Worm (Caenorhabditis elegans): ENCODE results near the gene bath-42.
A peak's percentile ranks its signal among the peaks of the same experiment; 100 is the strongest.

Gene bath-42

ce11 chrIII:8132496-8132895 lies 30.7 kb downstream of the bath-42 start:
- no peak for TF ChIP-seq him-1 (tag; optimal IDR thresholded peaks at IDR 0.05)
- TF ChIP-seq dao-5 (tag; optimal IDR thresholded peaks at IDR 0.05): no peak
- TF ChIP-seq W03F9.2 (tag; optimal IDR thresholded peaks at IDR 0.05): no peak

DNA sequence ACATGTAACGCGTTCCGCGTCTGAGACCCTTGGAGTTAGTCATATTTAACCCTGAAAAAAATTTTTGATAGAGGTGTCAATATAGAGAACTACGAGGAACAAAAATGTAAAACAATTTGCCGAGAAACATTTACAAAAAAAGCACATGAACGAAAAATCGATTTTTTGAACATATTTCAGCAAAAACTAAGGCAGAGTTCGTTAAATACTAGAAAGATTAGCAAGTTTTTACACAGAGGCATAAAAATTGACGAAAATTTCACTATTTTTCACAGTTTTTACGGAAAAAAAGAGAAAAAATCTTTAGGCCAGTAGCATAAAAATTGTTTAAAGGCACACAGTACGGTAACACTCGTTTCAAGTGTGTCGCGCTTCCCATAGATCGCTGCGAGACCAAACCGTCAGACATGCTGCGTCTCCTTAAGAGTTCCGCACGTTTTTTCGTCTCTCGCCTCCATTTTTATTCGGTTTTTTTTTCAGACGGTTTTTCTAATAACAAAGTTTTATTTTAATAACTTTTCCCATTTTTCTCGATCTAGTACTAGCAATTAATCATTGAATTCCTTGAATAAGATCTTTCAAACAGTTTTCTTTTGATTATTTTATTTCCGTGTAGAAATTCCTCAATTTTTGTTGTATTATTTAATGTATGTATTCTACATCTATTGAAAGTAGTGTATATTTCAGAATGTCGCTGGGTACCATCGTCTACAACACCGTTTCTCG lies 32.8 kb downstream of the bath-42 start, which contains the start of the genes rpl-21 and C14B9.10:
TSS of gene rpl-21 (minus strand) at position 51 of the 726 bp plus-strand sequence.
TSS of gene C14B9.10 (plus strand) at position 676 of the 726 bp plus-strand sequence.
- peak; percentile 47 for TF ChIP-seq him-1 (tag; optimal IDR thresholded peaks at IDR 0.05)
- peak; percentile 89 for TF ChIP-seq W03F9.2 (tag; optimal IDR thresholded peaks at IDR 0.05)
- no peak for TF ChIP-seq dao-5 (tag; optimal IDR thresholded peaks at IDR 0.05)

DNA sequence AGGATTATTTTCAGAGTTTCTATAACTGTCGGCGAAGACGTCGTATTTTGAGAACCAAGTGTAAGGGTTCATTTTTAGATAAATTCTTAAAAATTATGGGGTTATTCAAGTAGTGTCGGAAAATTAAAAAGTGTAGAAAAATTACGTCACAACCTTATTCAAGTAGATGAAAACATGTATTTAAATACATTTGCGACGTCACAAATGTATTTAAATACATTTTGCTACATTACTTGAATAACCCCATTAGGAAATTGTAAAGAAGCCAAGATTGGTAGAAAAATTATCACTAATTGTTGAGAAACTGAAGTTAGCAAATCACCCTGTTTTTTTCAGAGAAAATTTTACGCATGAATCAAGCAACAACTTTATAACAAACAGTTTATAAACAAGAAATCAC lies 34.0 kb downstream of the bath-42 start:
- no peak for TF ChIP-seq him-1 (tag; optimal IDR thresholded peaks at IDR 0.05)
- no peak for TF ChIP-seq dao-5 (tag; optimal IDR thresholded peaks at IDR 0.05)
- no peak for TF ChIP-seq W03F9.2 (tag; optimal IDR thresholded peaks at IDR 0.05)

DNA sequence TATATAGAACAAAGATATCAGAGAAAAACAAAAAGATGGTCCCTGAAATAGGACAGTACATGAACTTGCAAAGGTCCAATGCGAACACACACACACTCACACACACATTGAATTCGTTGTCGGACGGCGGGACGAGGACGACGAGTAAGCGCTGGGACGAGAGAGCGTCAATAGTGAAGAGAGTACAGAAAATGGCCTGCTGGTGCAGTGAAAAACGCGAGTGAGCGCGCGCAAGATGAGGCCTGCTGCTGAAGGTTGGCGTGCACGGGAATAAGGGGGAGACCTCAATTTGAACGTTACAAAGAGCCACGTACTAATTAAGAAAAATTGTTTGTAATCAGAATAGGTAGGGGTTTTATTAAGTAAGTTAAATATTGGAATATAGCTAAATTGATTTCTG lies 36.2 kb downstream of the bath-42 start:
- TF ChIP-seq him-1 (tag; optimal IDR thresholded peaks at IDR 0.05) (no peak), W03F9.2 (tag; optimal IDR thresholded peaks at IDR 0.05) (no peak), dao-5 (tag; optimal IDR thresholded peaks at IDR 0.05) (no peak)

DNA sequence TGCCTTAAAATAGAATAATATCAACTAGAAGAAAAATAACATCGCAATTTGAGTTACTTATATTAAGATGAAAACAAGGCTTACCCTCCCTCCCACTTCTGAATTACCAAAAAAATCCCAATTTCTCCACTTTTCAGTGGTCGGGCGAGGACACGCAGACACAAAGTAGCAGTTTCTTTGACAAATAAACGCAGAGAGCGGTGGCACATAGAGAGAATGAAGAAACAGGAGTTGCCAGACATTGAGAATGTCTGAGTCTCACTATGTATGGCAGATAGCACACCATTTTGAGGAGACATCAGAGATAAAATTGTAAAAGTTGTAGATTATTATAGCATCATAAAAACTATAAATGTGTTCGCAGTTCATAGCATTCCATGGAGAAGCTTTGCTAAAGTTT lies 37.9 kb downstream of the bath-42 start:
- peak; percentile 40 for TF ChIP-seq W03F9.2 (tag; optimal IDR thresholded peaks at IDR 0.05)
- TF ChIP-seq him-1 (tag; optimal IDR thresholded peaks at IDR 0.05): no peak

DNA sequence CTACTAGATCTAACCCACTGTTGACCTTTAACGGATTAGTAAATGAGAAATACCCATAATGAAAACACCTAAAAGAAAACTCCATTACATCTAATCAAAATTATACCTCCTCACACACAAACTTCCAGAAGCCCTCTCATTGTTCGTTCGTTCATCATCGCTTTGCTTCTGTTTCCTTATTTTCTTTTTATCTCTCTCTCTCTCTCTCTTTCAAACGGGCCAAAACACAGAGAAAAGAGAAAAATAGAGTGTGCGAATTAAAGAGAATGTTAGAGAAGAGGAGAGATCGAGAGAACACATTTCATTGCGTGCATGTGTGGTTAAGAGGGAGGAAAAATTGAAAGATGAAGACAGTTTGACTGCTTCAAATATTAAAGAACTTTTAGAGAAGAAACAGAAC lies 38.9 kb downstream of the bath-42 start:
- TF ChIP-seq W03F9.2 (tag; optimal IDR thresholded peaks at IDR 0.05): peak; percentile 14
- no peak for TF ChIP-seq dao-5 (tag; optimal IDR thresholded peaks at IDR 0.05)

DNA sequence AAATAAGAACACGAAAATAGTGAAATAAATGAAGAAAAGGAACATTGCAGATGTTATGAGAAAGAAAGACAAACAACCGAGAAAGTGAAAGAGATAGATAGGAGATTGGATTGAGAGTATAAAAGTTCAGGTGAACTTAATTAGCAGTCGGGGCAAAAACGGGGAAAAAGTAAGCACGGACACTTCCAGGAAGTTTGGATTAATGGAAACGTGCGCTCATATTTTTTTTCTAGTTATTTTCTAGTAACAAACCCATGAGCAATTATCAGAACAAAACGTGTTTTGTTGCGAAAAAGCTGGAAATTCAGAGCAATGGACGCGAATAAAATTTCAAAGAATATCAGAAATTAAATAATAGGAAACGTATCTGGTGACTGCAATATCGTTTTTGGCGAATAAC lies 41.3 kb downstream of the bath-42 start:
- TF ChIP-seq him-1 (tag; optimal IDR thresholded peaks at IDR 0.05) (no peak), dao-5 (tag; optimal IDR thresholded peaks at IDR 0.05) (no peak), W03F9.2 (tag; optimal IDR thresholded peaks at IDR 0.05) (no peak)

DNA sequence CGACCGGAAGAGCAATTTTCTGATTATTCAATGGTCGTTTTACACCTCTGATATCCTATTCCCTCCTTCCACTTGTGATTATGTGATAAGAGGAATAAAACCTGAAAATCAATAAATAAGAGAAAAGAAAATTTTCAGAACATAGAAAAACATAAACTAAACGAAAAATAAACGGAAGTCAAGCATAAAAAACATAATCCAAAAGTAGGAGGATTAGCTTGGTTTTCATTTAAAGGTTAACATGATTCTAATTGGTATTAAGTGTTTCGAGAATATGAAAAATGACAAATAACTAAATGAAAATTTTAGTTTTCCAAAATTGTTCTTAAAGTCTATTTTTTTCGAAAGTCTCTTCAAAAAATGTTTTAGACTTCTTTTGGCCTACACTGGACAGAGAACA lies 42.1 kb downstream of the bath-42 start, which contains the start of gene gei-8:
TSS of gene gei-8 (minus strand) at position 101 of the 400 bp plus-strand sequence.
- TF ChIP-seq him-1 (tag; optimal IDR thresholded peaks at IDR 0.05): no peak

- TF ChIP-seq dao-5 (tag; optimal IDR thresholded peaks at IDR 0.05) (no peak), him-1 (tag; optimal IDR thresholded peaks at IDR 0.05) (no peak), W03F9.2 (tag; optimal IDR thresholded peaks at IDR 0.05) (no peak)
Observed at ce11 chrIII:8117155-8117554, 46.0 kb downstream of the bath-42 start.

ce11 chrIII:8115877-8116276 lies 47.3 kb downstream of the bath-42 start:
- no peak for TF ChIP-seq him-1 (tag; optimal IDR thresholded peaks at IDR 0.05)
- no peak for TF ChIP-seq dao-5 (tag; optimal IDR thresholded peaks at IDR 0.05)
- TF ChIP-seq W03F9.2 (tag; optimal IDR thresholded peaks at IDR 0.05): no peak
